Worm (Caenorhabditis elegans) whole organism, early embryonic: ENCODE measurements around the gene C52B9.19.

Experiments used
- B0310.2 ChIP-seq: sonication (generic microtip); optimal IDR thresholded peaks from 2 replicates; lab custom pipeline; 2016; ENCODE audit warnings: mild to moderate bottlenecking, missing genetic modification characterization, missing compliant biosample characterization
- ama-1 ChIP-seq: fragments of 150-350 bp; optimal IDR thresholded peaks from 2 replicates; lab custom pipeline; 2014
- ceh-13 ChIP-seq: fragments of 200-800 bp; sonication (Bioruptor generic); optimal IDR thresholded peaks from 2 replicates; lab custom pipeline; 2018; ENCODE audit warnings: mild to moderate bottlenecking, missing genetic modification characterization, missing compliant biosample characterization
- ets-7 ChIP-seq: sonication (generic microtip); optimal IDR thresholded peaks from 2 replicates; lab custom pipeline; 2016; ENCODE audit warnings: missing genotype, missing genetic modification characterization, missing compliant biosample characterization
- flt-1 ChIP-seq: fragments of 200-800 bp; sonication (Bioruptor generic); IDR thresholded peaks from 2 replicates; pipeline ENCODE4 v1.3.6; 2022; ENCODE audit warnings: missing genetic modification characterization, missing compliant biosample characterization
- scrt-1 ChIP-seq: fragments of 200-800 bp; sonication (Bioruptor generic); IDR thresholded peaks from 2 replicates; pipeline ENCODE4 v1.3.6; 2022; ENCODE audit warnings: missing genetic modification characterization, missing compliant biosample characterization
- tbx-11 ChIP-seq: fragments of 200-800 bp; sonication (Bioruptor generic); IDR thresholded peaks from 2 replicates; pipeline ENCODE4 v1.3.6; 2022; ENCODE audit warnings: missing genetic modification characterization, missing compliant biosample characterization
- tbx-37 ChIP-seq: fragments of 200-800 bp; sonication (Bioruptor generic); conservative IDR thresholded peaks from 2 replicates; pipeline ENCODE4 v1.3.6; 2022; ENCODE audit warnings: missing genetic modification reagents, missing genetic modification characterization, missing compliant biosample characterization

ce11 chrX:4295917-4296316 lies 13.6 kb downstream of the C52B9.19 start:
- no peak for TF ChIP-seq tbx-11 (GFP tag; lab: Robert Waterston, UW)
- no peak for TF ChIP-seq B0310.2 (tag; lab: Kevin White, UChicago)
- TF ChIP-seq ets-7 (tag; lab: Kevin White, UChicago), result no peak
- TF ChIP-seq ama-1 (lab: Kevin White, UChicago), result no peak
- no peak for TF ChIP-seq scrt-1 (GFP tag; lab: Robert Waterston, UW)
- no peak for TF ChIP-seq ceh-13 (GFP tag; lab: Kevin White, UChicago)
- TF ChIP-seq flt-1 (GFP tag; lab: Robert Waterston, UW), result no peak
- no peak for TF ChIP-seq tbx-37 (GFP tag; lab: Robert Waterston, UW)
